Worm (Caenorhabditis elegans) whole organism, L2 larva: ENCODE results near the gene F35A5.8.

ENCODE experiments used
- F13H6.1 ChIP-seq: sonication (generic microtip); optimal IDR thresholded peaks from 2 replicates; lab custom pipeline; 2016; ENCODE audit warnings: missing genetic modification characterization, missing compliant biosample characterization
- ZK546.5 ChIP-seq: sonication (generic microtip); optimal IDR thresholded peaks from 2 replicates; lab custom pipeline; 2017; ENCODE audit warnings: missing biosample characterization, missing genetic modification characterization
- ama-1 ChIP-seq: fragments of 150-350 bp; optimal IDR thresholded peaks from 2 replicates; lab custom pipeline; 2018; ENCODE audit warnings: inconsistent platforms
- egl-27 ChIP-seq: sonication (generic microtip); optimal IDR thresholded peaks from 3 replicates; lab custom pipeline; 2017; ENCODE audit warnings: missing biosample characterization, missing genetic modification reagents, missing genetic modification characterization
- fos-1 ChIP-seq: fragments of 150-350 bp; optimal IDR thresholded peaks from 2 replicates; lab custom pipeline; 2014; ENCODE audit warnings: missing biosample characterization, missing genetic modification characterization
- nhr-11 ChIP-seq: fragments of 150-350 bp; optimal IDR thresholded peaks from 2 replicates; lab custom pipeline; 2014; ENCODE audit warnings: missing biosample characterization, missing genetic modification characterization
- nhr-237 ChIP-seq: fragments of 150-350 bp; optimal IDR thresholded peaks from 2 replicates; lab custom pipeline; 2014; ENCODE audit warnings: missing biosample characterization, missing genetic modification characterization
- skn-1 ChIP-seq: sonication (generic microtip); optimal IDR thresholded peaks from 2 replicates; lab custom pipeline; 2017; ENCODE audit warnings: missing biosample characterization, missing genetic modification characterization
- snpc-4 ChIP-seq: fragments of 150-350 bp; optimal IDR thresholded peaks from 2 replicates; lab custom pipeline; 2014; ENCODE audit warnings: missing biosample characterization, missing genetic modification characterization
- unc-62 ChIP-seq: fragments of 150-350 bp; optimal IDR thresholded peaks from 2 replicates; lab custom pipeline; 2014; ENCODE audit warnings: missing biosample characterization, missing genetic modification reagents, missing genetic modification characterization
- zag-1 ChIP-seq: fragments of 150-350 bp; optimal IDR thresholded peaks from 2 replicates; lab custom pipeline; 2014; ENCODE audit warnings: missing biosample characterization, missing genetic modification characterization
- ztf-1 ChIP-seq: fragments of 200-800 bp; sonication (Bioruptor generic); conservative IDR thresholded peaks from 2 replicates; pipeline ENCODE4 v1.3.6; 2022; ENCODE audit warnings: missing genetic modification characterization, missing compliant biosample characterization

DNA sequence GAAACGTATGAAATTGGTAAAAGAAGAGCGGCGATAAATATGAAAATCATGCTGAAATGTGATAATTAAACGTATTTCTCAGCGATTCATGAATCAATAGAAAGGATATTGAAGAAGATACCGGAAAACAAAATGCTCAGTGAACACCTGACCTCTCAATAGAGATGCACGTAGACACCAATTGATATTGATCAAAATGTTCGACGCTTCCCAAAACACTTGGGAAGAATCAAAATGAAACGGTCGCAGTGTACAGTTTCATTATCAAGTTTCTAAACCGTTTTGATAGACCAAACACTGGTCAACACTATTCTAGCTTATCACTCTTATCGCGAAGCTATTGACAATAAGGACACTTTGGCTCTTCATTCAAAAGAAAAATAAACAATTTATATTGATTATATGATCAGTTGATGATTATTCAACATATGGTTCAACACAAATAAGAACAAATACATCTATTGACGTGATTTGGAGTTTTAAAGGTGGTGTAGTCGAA is 39.2 kb upstream of the F35A5.8 start, which contains the start of gene ttr-48:
- no peak for TF ChIP-seq unc-62 (GFP tag; lab: Kevin White, UChicago)
- peak; percentile 62 for TF ChIP-seq fos-1 (tag; lab: Kevin White, UChicago)
- TF ChIP-seq ama-1 (lab: Kevin White, UChicago), result no peak
- TF ChIP-seq egl-27 (tag; lab: Kevin White, UChicago), result no peak
- TF ChIP-seq snpc-4, result no peak
- no peak for TF ChIP-seq ZK546.5 (tag; lab: Kevin White, UChicago)
- TF ChIP-seq ztf-1 (GFP tag; lab: Robert Waterston, UW), result no peak
- peak; percentile 23 for TF ChIP-seq skn-1 (tag; lab: Kevin White, UChicago)
- no peak for TF ChIP-seq zag-1 (tag; lab: Kevin White, UChicago)
- no peak for TF ChIP-seq nhr-11
- peak; percentile 45 for TF ChIP-seq F13H6.1 (tag; lab: Kevin White, UChicago)
- no peak for TF ChIP-seq nhr-237 (tag; lab: Kevin White, UChicago)
